Worm (Caenorhabditis elegans) whole organism, young adult: ENCODE results near the gene clec-176.

ENCODE experiments used
- C06A6.2 ChIP-seq: fragments of 200-800 bp; sonication (Bioruptor generic); conservative IDR thresholded peaks from 2 replicates; pipeline ENCODE4 v1.3.6; 2022; ENCODE audit warnings: missing genetic modification characterization, missing compliant biosample characterization
- F23B12.7 ChIP-seq: sonication (generic microtip); optimal IDR thresholded peaks from 2 replicates; lab custom pipeline; 2017; ENCODE audit warnings: missing genetic modification characterization, mild to moderate bottlenecking, missing compliant biosample characterization, antibody characterized with exemption, moderate library complexity; ENCODE audit not compliant: insufficient read depth
- T26A5.8 ChIP-seq: sonication (generic microtip); optimal IDR thresholded peaks from 2 replicates; lab custom pipeline; 2016; ENCODE audit warnings: missing genetic modification characterization, missing compliant biosample characterization
- Y95B8A.8 ChIP-seq: fragments of 200-800 bp; sonication (Bioruptor generic); IDR thresholded peaks from 2 replicates; pipeline ENCODE4 v1.3.6; 2022; ENCODE audit warnings: missing genetic modification reagents, missing genetic modification characterization, missing compliant biosample characterization
- aptf-3 ChIP-seq: fragments of 200-800 bp; sonication (Bioruptor generic); IDR thresholded peaks from 2 replicates; pipeline ENCODE4 v1.3.6; 2022; ENCODE audit warnings: missing genetic modification characterization, missing compliant biosample characterization
- lsl-1 ChIP-seq: fragments of 200-800 bp; sonication (Bioruptor generic); optimal IDR thresholded peaks from 2 replicates; lab custom pipeline; 2018; ENCODE audit warnings: mild to moderate bottlenecking, missing genetic modification characterization, moderate library complexity, missing compliant biosample characterization
- sptf-2 ChIP-seq: fragments of 200-800 bp; sonication (Bioruptor generic); optimal IDR thresholded peaks from 2 replicates; lab custom pipeline; 2018; ENCODE audit warnings: mild to moderate bottlenecking, missing genetic modification characterization, missing compliant biosample characterization
- xnd-1 ChIP-seq: sonication (generic microtip); optimal IDR thresholded peaks from 2 replicates; lab custom pipeline; 2016; ENCODE audit warnings: missing genotype, missing genetic modification reagents, missing genetic modification characterization, missing compliant biosample characterization

DNA sequence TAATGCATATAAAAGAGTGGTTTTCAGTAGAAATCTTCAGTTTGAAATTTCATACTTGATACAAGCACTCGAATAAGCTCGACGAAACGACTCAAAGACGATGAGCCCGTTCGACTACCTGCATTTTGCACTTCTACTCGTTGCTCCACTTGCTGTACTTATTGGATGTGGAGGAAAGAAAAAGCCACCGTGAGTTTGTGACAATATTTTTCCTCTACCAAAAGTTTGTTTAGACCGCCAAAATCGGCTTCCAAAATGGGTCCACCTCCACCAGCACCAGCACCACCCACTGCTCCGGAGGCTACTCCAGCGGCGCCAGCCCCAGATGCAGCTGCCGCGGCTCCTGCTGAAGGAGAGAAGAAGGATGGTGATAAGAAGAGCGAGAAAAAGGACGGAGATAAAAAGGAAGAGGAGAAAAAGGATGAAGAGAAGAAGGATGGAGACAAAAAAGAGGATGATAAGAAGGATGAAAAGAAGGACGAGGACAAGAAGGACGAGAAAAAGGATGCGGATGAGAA is 6.6 kb upstream of the clec-176 start, which contains the start of gene E03H12.5:
- no peak for TF ChIP-seq F23B12.7
- no peak for TF ChIP-seq xnd-1 (tag; lab: Kevin White, UChicago)
- TF ChIP-seq sptf-2 (GFP tag; lab: Kevin White, UChicago): no peak
- no peak for TF ChIP-seq Y95B8A.8 (GFP tag; lab: Robert Waterston, UW)
- no peak for TF ChIP-seq C06A6.2
- no peak for TF ChIP-seq aptf-3 (GFP tag; lab: Robert Waterston, UW)
- TF ChIP-seq T26A5.8: no peak
- no peak for TF ChIP-seq lsl-1 (GFP tag; lab: Kevin White, UChicago)
